Fruit fly (Drosophila melanogaster) whole organism, embryonic: ENCODE data around the gene CG14153.

Experiments used
- Awh ChIP-seq: fragments of 200-800 bp; sonication (Bioruptor generic); IDR thresholded peaks from 2 replicates; pipeline ENCODE4, ENCODE4 v1.3.6; 2022; ENCODE audit warnings: missing biosample characterization, missing genetic modification characterization
- CG11456 ChIP-seq: fragments of 200-800 bp; sonication (Bioruptor generic); IDR thresholded peaks from 3 replicates; pipeline ENCODE4 v1.3.6; 2022; ENCODE audit warnings: missing biosample characterization, missing genetic modification characterization
- CG11560 ChIP-seq: fragments of 200-800 bp; sonication (Bioruptor generic); IDR thresholded peaks from 3 replicates; pipeline ENCODE4 v1.3.6; 2022; ENCODE audit warnings: missing biosample characterization, missing genetic modification characterization
- CG12219 ChIP-seq: fragments of 200-800 bp; sonication (Bioruptor generic); optimal IDR thresholded peaks from 3 replicates; lab custom pipeline; 2018; ENCODE audit warnings: missing biosample characterization, mild to moderate bottlenecking, missing genetic modification characterization
- CG12236 ChIP-seq: fragments of 200-800 bp; sonication (Bioruptor generic); optimal IDR thresholded peaks from 2 replicates; lab custom pipeline; 2016; ENCODE audit warnings: missing biosample characterization, missing genetic modification characterization
- CG12659 ChIP-seq: fragments of 200-800 bp; sonication (Bioruptor generic); optimal IDR thresholded peaks from 3 replicates; lab custom pipeline; 2017; ENCODE audit warnings: mild to moderate bottlenecking, missing biosample characterization, missing genetic modification reagents, missing genetic modification characterization
- CG17328 ChIP-seq: fragments of 200-800 bp; sonication (Bioruptor generic); IDR thresholded peaks from 2 replicates; pipeline ENCODE4 v1.3.6; 2022; ENCODE audit warnings: missing biosample characterization, missing genetic modification characterization
- CG17802 ChIP-seq: fragments of 200-800 bp; sonication (Bioruptor generic); optimal IDR thresholded peaks from 2 replicates; lab custom pipeline; 2018; ENCODE audit warnings: missing biosample characterization, mild to moderate bottlenecking, missing genetic modification characterization, moderate library complexity
- CG1832 ChIP-seq: fragments of 200-800 bp; sonication (Bioruptor generic); optimal IDR thresholded peaks from 2 replicates; lab custom pipeline; 2017; ENCODE audit warnings: missing biosample characterization, mild to moderate bottlenecking, missing genetic modification characterization, inconsistent platforms
- CG2199 ChIP-seq: fragments of 200-800 bp; sonication (Bioruptor generic); IDR thresholded peaks from 3 replicates; pipeline ENCODE4 v1.3.6; 2022; ENCODE audit warnings: missing biosample characterization, missing genetic modification characterization
- CG2678 ChIP-seq: fragments of 200-800 bp; sonication (Bioruptor generic); optimal IDR thresholded peaks from 3 replicates; lab custom pipeline; 2019; ENCODE audit warnings: missing biosample characterization, mild to moderate bottlenecking, missing genetic modification characterization, moderate library complexity
- CG31365 ChIP-seq: fragments of 200-800 bp; sonication (Bioruptor generic); optimal IDR thresholded peaks from 2 replicates; lab custom pipeline; 2018; ENCODE audit warnings: missing biosample characterization, mild to moderate bottlenecking, missing genetic modification characterization
- CG3163 ChIP-seq: fragments of 200-800 bp; sonication (Bioruptor generic); optimal IDR thresholded peaks from 3 replicates; lab custom pipeline; 2016; ENCODE audit warnings: missing biosample characterization, missing genetic modification characterization
- CG32767 ChIP-seq: fragments of 200-800 bp; sonication (Bioruptor generic); IDR thresholded peaks from 2 replicates; pipeline ENCODE4 v1.3.6; 2022; ENCODE audit warnings: missing biosample characterization, missing genetic modification characterization
- CG33557 ChIP-seq: fragments of 200-800 bp; sonication (Bioruptor generic); optimal IDR thresholded peaks from 2 replicates; lab custom pipeline; 2019; ENCODE audit warnings: missing biosample characterization, mild to moderate bottlenecking, missing genetic modification characterization, moderate library complexity
- CG4820 ChIP-seq: fragments of 200-800 bp; sonication (Bioruptor generic); optimal IDR thresholded peaks from 3 replicates; lab custom pipeline; 2016; ENCODE audit warnings: missing biosample characterization, missing genetic modification characterization
- CG6272 ChIP-seq: fragments of 200-800 bp; sonication (Bioruptor generic); IDR thresholded peaks from 2 replicates; pipeline ENCODE4 v1.3.6; 2022; ENCODE audit warnings: missing biosample characterization, missing genetic modification characterization
- CG8478 ChIP-seq: fragments of >200 bp; optimal IDR thresholded peaks from 2 replicates; lab custom pipeline; 2018
- Dll ChIP-seq: fragments of 200-800 bp; sonication (Bioruptor generic); IDR thresholded peaks from 4 replicates; pipeline ENCODE4 v1.3.6; 2022; ENCODE audit warnings: missing biosample characterization, missing genetic modification characterization; ENCODE audit not compliant: partially characterized antibody
- Fer3 ChIP-seq: fragments of 200-800 bp; sonication (Bioruptor generic); optimal IDR thresholded peaks from 2 replicates; lab custom pipeline; 2018; ENCODE audit warnings: missing biosample characterization, mild to moderate bottlenecking, missing genetic modification characterization, moderate library complexity
- GATAe ChIP-seq: fragments of 200-800 bp; sonication (Bioruptor generic); conservative IDR thresholded peaks from 2 replicates; pipeline ENCODE4 v1.3.6; 2022; ENCODE audit warnings: missing biosample characterization, missing genetic modification characterization
- HLH4C ChIP-seq: fragments of 200-800 bp; sonication (Bioruptor generic); IDR thresholded peaks from 3 replicates; pipeline ENCODE4 v1.3.6; 2022; ENCODE audit warnings: missing biosample characterization, missing genetic modification characterization; ENCODE audit not compliant: partially characterized antibody
- HmgD ChIP-seq: fragments of 200-800 bp; sonication (Bioruptor generic); optimal IDR thresholded peaks from 3 replicates; lab custom pipeline; 2016; ENCODE audit warnings: missing biosample characterization, missing genetic modification characterization
- Kr ChIP-seq: fragments of 200-800 bp; sonication (Bioruptor generic); optimal IDR thresholded peaks from 2 replicates; lab custom pipeline; 2017; ENCODE audit warnings: missing biosample characterization, mild to moderate bottlenecking, missing genetic modification characterization
- Med ChIP-seq: fragments of 200-800 bp; sonication (Bioruptor generic); peaks from one replicate; lab custom pipeline; 2016; ENCODE audit warnings: missing biosample characterization, missing genetic modification characterization, mild to moderate bottlenecking, inconsistent platforms, moderate library complexity
- Nf-YA ChIP-seq: fragments of 200-800 bp; sonication (Bioruptor generic); IDR thresholded peaks from 2 replicates; pipeline ENCODE4 v1.3.6; 2022; ENCODE audit warnings: missing biosample characterization, missing genetic modification characterization
- PHDP ChIP-seq: fragments of 200-800 bp; sonication (Bioruptor generic); optimal IDR thresholded peaks from 3 replicates; lab custom pipeline; 2018; ENCODE audit warnings: missing biosample characterization, mild to moderate bottlenecking, missing genetic modification characterization, moderate library complexity
- Ravus ChIP-seq: fragments of 200-800 bp; sonication (Bioruptor generic); IDR thresholded peaks from 2 replicates; pipeline ENCODE4 v1.3.6; 2022; ENCODE audit warnings: missing biosample characterization, missing genetic modification characterization
- bowl ChIP-seq: fragments of 200-800 bp; sonication (Bioruptor generic); IDR thresholded peaks from 2 replicates; pipeline ENCODE4 v1.3.6; 2022; ENCODE audit warnings: missing biosample characterization, missing genetic modification characterization
- cg ChIP-seq: fragments of 200-800 bp; sonication (Bioruptor generic); optimal IDR thresholded peaks from 3 replicates; lab custom pipeline; 2019; ENCODE audit warnings: missing biosample characterization, mild to moderate bottlenecking, missing genetic modification characterization, moderate library complexity
- chm ChIP-seq: fragments of 200-800 bp; sonication (Bioruptor generic); IDR thresholded peaks from 2 replicates; pipeline ENCODE4 v1.3.6; 2022; ENCODE audit warnings: missing biosample characterization, missing genetic modification characterization
- ci ChIP-seq: fragments of 200-800 bp; sonication (Bioruptor generic); IDR thresholded peaks from 3 replicates; pipeline ENCODE4 v1.3.6; 2022; ENCODE audit warnings: missing biosample characterization, missing genetic modification characterization
- dmrt99B ChIP-seq: fragments of 200-800 bp; sonication (Bioruptor generic); optimal IDR thresholded peaks from 2 replicates; lab custom pipeline; 2018; ENCODE audit warnings: missing biosample characterization, mild to moderate bottlenecking, missing genetic modification characterization, moderate library complexity
- ems ChIP-seq: fragments of 200-800 bp; sonication (Bioruptor generic); optimal IDR thresholded peaks from 3 replicates; lab custom pipeline; 2016; ENCODE audit warnings: missing biosample characterization, missing genetic modification characterization
- en ChIP-seq: fragments of 200-800 bp; sonication (Bioruptor generic); optimal IDR thresholded peaks from 2 replicates; lab custom pipeline; 2016; ENCODE audit warnings: missing biosample characterization, missing genetic modification characterization
- fd3F ChIP-seq: fragments of 200-800 bp; sonication (Bioruptor generic); optimal IDR thresholded peaks from 2 replicates; lab custom pipeline; 2018; ENCODE audit warnings: missing biosample characterization, mild to moderate bottlenecking, missing genetic modification characterization, moderate library complexity
- fu2 ChIP-seq: fragments of 200-800 bp; sonication (Bioruptor generic); optimal IDR thresholded peaks from 2 replicates; lab custom pipeline; 2016; ENCODE audit warnings: missing biosample characterization, missing genetic modification characterization
- insv ChIP-seq, 2 experiments: fragments of 200-800 bp; sonication (Bioruptor generic); optimal IDR thresholded peaks; 3 replicates each; lab custom pipeline; 2016 to 2018; ENCODE audit warnings: missing biosample characterization in 2 of 2, missing genetic modification characterization in 2 of 2
- pan ChIP-seq, 4 experiments: fragments of >200 bp in 3 of 4; fragments of 200-800 bp in 1 of 4; sonication (Bioruptor generic) in 1 of 4; optimal IDR thresholded peaks in 3 of 4; IDR thresholded peaks in 1 of 4; 2 replicates each; pipeline versions ENCODE4 v1.3.6 to Lab custom; 2017 to 2022; ENCODE audit warnings: missing biosample characterization in 2 of 4, missing genetic modification characterization in 2 of 4, mixed read lengths in 1 of 4
- pb ChIP-seq: fragments of 200-800 bp; sonication (Bioruptor generic); optimal IDR thresholded peaks from 3 replicates; lab custom pipeline; 2016; ENCODE audit warnings: missing biosample characterization, missing genetic modification characterization
- ro ChIP-seq: fragments of 200-800 bp; sonication (Bioruptor generic); IDR thresholded peaks from 2 replicates; pipeline ENCODE4 v1.3.6; 2022; ENCODE audit warnings: missing biosample characterization, missing genetic modification characterization
- salm ChIP-seq: fragments of 200-800 bp; sonication (Bioruptor generic); optimal IDR thresholded peaks from 2 replicates; lab custom pipeline; 2018; ENCODE audit warnings: missing biosample characterization, mild to moderate bottlenecking, missing genetic modification characterization
- scrt ChIP-seq: fragments of 200-800 bp; sonication (Bioruptor generic); optimal IDR thresholded peaks from 2 replicates; lab custom pipeline; 2018; ENCODE audit warnings: missing biosample characterization, mild to moderate bottlenecking, missing genetic modification characterization, moderate library complexity
- slou ChIP-seq: fragments of 200-800 bp; sonication (Bioruptor generic); optimal IDR thresholded peaks from 3 replicates; lab custom pipeline; 2016; ENCODE audit warnings: missing biosample characterization, missing genetic modification characterization
- ttk ChIP-seq: fragments of 200-800 bp; sonication (Bioruptor generic); IDR thresholded peaks from 2 replicates; pipeline ENCODE4 v2.1.2; 2022; ENCODE audit warnings: missing biosample characterization, missing genetic modification characterization
- wdn ChIP-seq: fragments of 200-800 bp; sonication (Bioruptor generic); IDR thresholded peaks from 2 replicates; pipeline ENCODE4 v1.3.6; 2022; ENCODE audit warnings: missing biosample characterization, missing genetic modification characterization
- zen ChIP-seq: fragments of 200-800 bp; sonication (Bioruptor generic); optimal IDR thresholded peaks from 3 replicates; lab custom pipeline; 2018; ENCODE audit warnings: missing biosample characterization, mild to moderate bottlenecking, missing genetic modification characterization, moderate library complexity
- zen2 ChIP-seq: fragments of 200-800 bp; sonication (Bioruptor generic); IDR thresholded peaks from 3 replicates; pipeline ENCODE4 v1.3.6; 2022; ENCODE audit warnings: missing biosample characterization, missing genetic modification characterization; ENCODE audit not compliant: partially characterized antibody

The CG14153 gene

dm6 chr3L:10659993-10660743 lies 16.8 kb downstream of the CG14153 start (continued):
- TF ChIP-seq PHDP (peak; percentile 1), HmgD (no peak), ci (GFP tag; lab: Robert Waterston, UW) (peak; percentile 27; the same call in 1 of the 3 replicates), Ravus (GFP tag; lab: Robert Waterston, UW) (no peak), salm (no peak), CG12236 (GFP tag; lab: Kevin White, UChicago) (no peak), CG6272 (GFP tag; lab: Robert Waterston, UW) (no peak), Kr (GFP tag; lab: Kevin White, UChicago) (peak; percentile 37), ttk (GFP tag; lab: Robert Waterston, UW) (no peak), ems (no peak), CG1832 (peak; percentile 51), Med (GFP tag; lab: Kevin White, UChicago) (peak; percentile 57), CG12219 (no peak), wdn (GFP tag; lab: Robert Waterston, UW) (no peak), Dll (no peak), CG2678 (tag; lab: Kevin White, UChicago) (peak; percentile 30), Awh (GFP tag; lab: Robert Waterston, UW) (no peak), dmrt99B (tag; lab: Kevin White, UChicago) (peak; percentile 18), pan (optimal IDR thresholded peaks at IDR 0.05; lab: Kevin White, UChicago) (no peak), pan (GFP tag; optimal IDR thresholded peaks at IDR 0.05 in 1 of 2, IDR thresholded peaks at IDR 0.05 in 1 of 2) (peak in 1 of 2 experiments; percentile 5), zen (tag; lab: Kevin White, UChicago) (peak; percentile 38), cg (GFP tag; lab: Kevin White, UChicago) (peak; percentile 62), pb (no peak), zen2 (GFP tag; lab: Robert Waterston, UW) (no peak), Nf-YA (no peak)
- TF ChIP-seq, all 482 proteins: peak for 51

- no peak for TF ChIP-seq fd3F (GFP tag; lab: Kevin White, UChicago)
- no peak for TF ChIP-seq insv (GFP tag; optimal IDR thresholded peaks at IDR 0.05; lab: Kevin White, UChicago)
- 0 out of 2 replicates have a peak, but pooled peaks have one; percentile 17 for TF ChIP-seq CG17328 (GFP tag; lab: Robert Waterston, UW)
- TF ChIP-seq scrt (GFP tag; lab: Kevin White, UChicago), result peak; percentile 26
- TF ChIP-seq CG11456 (GFP tag; lab: Robert Waterston, UW), result peak; percentile 52; the same call in 1 of the 3 replicates
- TF ChIP-seq GATAe (GFP tag; lab: Robert Waterston, UW), result no peak
- no peak for TF ChIP-seq ems
- TF ChIP-seq CG11560 (tag; lab: Robert Waterston, UW), result no peak
- TF ChIP-seq slou (GFP tag; lab: Kevin White, UChicago), result no peak
- peak; percentile 87 for TF ChIP-seq chm (GFP tag; lab: Robert Waterston, UW)
- TF ChIP-seq en, result no peak
- no peak for TF ChIP-seq CG17802 (tag; lab: Kevin White, UChicago)
- TF ChIP-seq CG33557 (GFP tag; lab: Kevin White, UChicago), result peak; percentile 19
- peak; percentile 67 for TF ChIP-seq CG12659 (GFP tag; lab: Kevin White, UChicago)
- TF ChIP-seq HLH4C (GFP tag; lab: Robert Waterston, UW), result peak; percentile 67; the same call in 2 of the 3 replicates
- TF ChIP-seq CG4820, result peak; percentile 56
- TF ChIP-seq fu2 (GFP tag; lab: Kevin White, UChicago), result no peak
- TF ChIP-seq Fer3, result peak; percentile 20
- no peak for TF ChIP-seq CG3163 (GFP tag; lab: Kevin White, UChicago)
- no peak for TF ChIP-seq ro (GFP tag; lab: Robert Waterston, UW)
- TF ChIP-seq bowl, result peak; percentile 47; the same call in 1 of the 2 replicates
- no peak for TF ChIP-seq CG31365 (tag; lab: Kevin White, UChicago)
- no peak for TF ChIP-seq CG8478
- peak; percentile 18; the same call in 1 of the 2 replicates for TF ChIP-seq CG32767 (GFP tag; lab: Robert Waterston, UW)
- TF ChIP-seq CG2199, result peak; percentile 76
These were observed 17.6 kb downstream of the CG14153 start, which contains the start of the genes CG32066 and CG8003 for dm6 chr3L:10660744-10661589. CG32066 (minus strand) TSS chr3L:10661013. CG8003 (plus strand) TSS chr3L:10661475.
